Fruit fly (Drosophila melanogaster) whole organism, embryonic: ENCODE results near the gene eIF2gamma.

Experiments used
- Asciz ChIP-seq: fragments of 200-800 bp; sonication (Bioruptor generic); optimal IDR thresholded peaks from 2 replicates; lab custom pipeline; 2017; ENCODE audit warnings: missing biosample characterization, mild to moderate bottlenecking, missing genetic modification characterization, missing genetic modification reagents
- B-H2 ChIP-seq: fragments of 200-800 bp; sonication (Bioruptor generic); optimal IDR thresholded peaks from 2 replicates; lab custom pipeline; 2018; ENCODE audit warnings: missing biosample characterization, mild to moderate bottlenecking, missing genetic modification characterization
- Bteb2 ChIP-seq: fragments of 200-800 bp; sonication (Bioruptor generic); optimal IDR thresholded peaks from 2 replicates; lab custom pipeline; 2016; ENCODE audit warnings: missing biosample characterization, missing genetic modification characterization
- CG10366 ChIP-seq: fragments of 200-800 bp; sonication (Bioruptor generic); IDR thresholded peaks from 2 replicates; pipeline ENCODE4 v1.3.6; 2022; ENCODE audit warnings: missing biosample characterization, missing genetic modification characterization
- CG10543 ChIP-seq: fragments of 200-800 bp; sonication (Bioruptor generic); optimal IDR thresholded peaks from 3 replicates; lab custom pipeline; 2017; ENCODE audit warnings: missing biosample characterization, mild to moderate bottlenecking, missing genetic modification characterization, moderate library complexity
- CG13123 ChIP-seq: fragments of 200-800 bp; sonication (Bioruptor generic); optimal IDR thresholded peaks from 2 replicates; lab custom pipeline; 2016; ENCODE audit warnings: missing biosample characterization, missing genetic modification characterization
- CG15269 ChIP-seq: fragments of 200-800 bp; sonication (Bioruptor generic); optimal IDR thresholded peaks from 2 replicates; lab custom pipeline; 2018; ENCODE audit warnings: missing biosample characterization, mild to moderate bottlenecking, missing genetic modification characterization, moderate library complexity
- CG17359 ChIP-seq: fragments of 200-800 bp; sonication (Bioruptor generic); optimal IDR thresholded peaks from 3 replicates; lab custom pipeline; 2018; ENCODE audit warnings: missing biosample characterization, mild to moderate bottlenecking, missing genetic modification characterization, moderate library complexity
- CG18011 ChIP-seq: fragments of 200-800 bp; sonication (Bioruptor generic); optimal IDR thresholded peaks from 2 replicates; lab custom pipeline; 2017; ENCODE audit warnings: missing biosample characterization, missing genetic modification characterization, mild to moderate bottlenecking, moderate library complexity, missing genotype
- CG18599 ChIP-seq: fragments of 200-800 bp; sonication (Bioruptor generic); optimal IDR thresholded peaks from 3 replicates; lab custom pipeline; 2017; ENCODE audit warnings: missing biosample characterization, missing genetic modification characterization, mild to moderate bottlenecking, moderate library complexity, missing genetic modification reagents
- CG2120 ChIP-seq: fragments of 200-800 bp; sonication (Bioruptor generic); optimal IDR thresholded peaks from 3 replicates; lab custom pipeline; 2016; ENCODE audit warnings: missing biosample characterization, missing genetic modification characterization
- CG31441 ChIP-seq: fragments of 200-800 bp; sonication (Bioruptor generic); IDR thresholded peaks from 2 replicates; pipeline ENCODE4 v1.3.6; 2022; ENCODE audit warnings: missing biosample characterization, missing genetic modification characterization
- CG6254 ChIP-seq: fragments of 200-800 bp; sonication (Bioruptor generic); optimal IDR thresholded peaks from 3 replicates; lab custom pipeline; 2017; ENCODE audit warnings: mild to moderate bottlenecking, missing biosample characterization, missing genetic modification reagents, missing genetic modification characterization
- CG6765 ChIP-seq: fragments of 200-800 bp; sonication (Bioruptor generic); optimal IDR thresholded peaks from 3 replicates; lab custom pipeline; 2017; ENCODE audit warnings: missing biosample characterization, mild to moderate bottlenecking, missing genetic modification characterization
- CG9609 ChIP-seq: fragments of 200-800 bp; sonication (Bioruptor generic); optimal IDR thresholded peaks from 3 replicates; lab custom pipeline; 2016; ENCODE audit warnings: missing biosample characterization, missing genetic modification characterization
- D19B ChIP-seq: fragments of 200-800 bp; sonication (Bioruptor generic); optimal IDR thresholded peaks from 2 replicates; lab custom pipeline; 2017; ENCODE audit warnings: missing biosample characterization, mild to moderate bottlenecking, missing genetic modification characterization
- Dfd ChIP-seq, 2 experiments: fragments of >200 bp; optimal IDR thresholded peaks; 2 replicates each; lab custom pipeline; 2017; ENCODE audit warnings: missing biosample characterization in 2 of 2, missing genetic modification characterization in 2 of 2
- Fer3 ChIP-seq: fragments of 200-800 bp; sonication (Bioruptor generic); optimal IDR thresholded peaks from 2 replicates; lab custom pipeline; 2018; ENCODE audit warnings: missing biosample characterization, mild to moderate bottlenecking, missing genetic modification characterization, moderate library complexity
- MBD-R2 ChIP-seq: fragments of 200-800 bp; sonication (Bioruptor generic); IDR thresholded peaks from 2 replicates; pipeline ENCODE4 v1.3.6; 2022; ENCODE audit warnings: missing biosample characterization, missing genetic modification characterization
- Ravus ChIP-seq: fragments of 200-800 bp; sonication (Bioruptor generic); IDR thresholded peaks from 2 replicates; pipeline ENCODE4 v1.3.6; 2022; ENCODE audit warnings: missing biosample characterization, missing genetic modification characterization
- Sox100B ChIP-seq: fragments of 200-800 bp; sonication (Bioruptor generic); optimal IDR thresholded peaks from 3 replicates; lab custom pipeline; 2018; ENCODE audit warnings: missing biosample characterization, mild to moderate bottlenecking, missing genetic modification characterization
- Sox102F ChIP-seq: fragments of 200-800 bp; sonication (Bioruptor generic); optimal IDR thresholded peaks from 2 replicates; lab custom pipeline; 2018; ENCODE audit warnings: missing biosample characterization, mild to moderate bottlenecking, missing genetic modification characterization, moderate library complexity
- Stat92E ChIP-seq, 3 experiments: fragments of >200 bp in 2 of 3; fragments of 200-800 bp in 1 of 3; sonication (Bioruptor generic) in 1 of 3; optimal IDR thresholded peaks; 2 replicates each; lab custom pipeline; 2017 to 2019; ENCODE audit warnings: missing biosample characterization in 3 of 3, missing genetic modification characterization in 3 of 3, mild to moderate bottlenecking in 1 of 3, moderate library complexity in 1 of 3
- ash1 ChIP-seq: fragments of 200-800 bp; sonication (Bioruptor generic); optimal IDR thresholded peaks from 2 replicates; lab custom pipeline; 2018; ENCODE audit warnings: missing biosample characterization, mild to moderate bottlenecking, missing genetic modification characterization
- bigmax ChIP-seq: fragments of 200-800 bp; sonication (Bioruptor generic); optimal IDR thresholded peaks from 2 replicates; lab custom pipeline; 2018; ENCODE audit warnings: missing biosample characterization, mild to moderate bottlenecking, missing genetic modification characterization
- br ChIP-seq: fragments of >200 bp; optimal IDR thresholded peaks from 2 replicates; lab custom pipeline; 2017
- chm ChIP-seq: fragments of 200-800 bp; sonication (Bioruptor generic); IDR thresholded peaks from 2 replicates; pipeline ENCODE4 v1.3.6; 2022; ENCODE audit warnings: missing biosample characterization, missing genetic modification characterization
- croc ChIP-seq: fragments of 200-800 bp; sonication (Bioruptor generic); conservative IDR thresholded peaks from 3 replicates; pipeline ENCODE4 v1.3.6; 2022; ENCODE audit warnings: missing biosample characterization, missing genetic modification characterization
- cwo ChIP-seq: fragments of 200-800 bp; sonication (Bioruptor generic); optimal IDR thresholded peaks from 3 replicates; lab custom pipeline; 2017; ENCODE audit warnings: missing biosample characterization, missing genetic modification characterization, mild to moderate bottlenecking, moderate library complexity, missing genetic modification reagents
- danr ChIP-seq: fragments of 200-800 bp; sonication (Bioruptor generic); IDR thresholded peaks from 2 replicates; pipeline ENCODE4 v1.3.6; 2022; ENCODE audit warnings: missing biosample characterization, missing genetic modification characterization
- dpn ChIP-seq, 2 experiments: fragments of 200-800 bp; sonication (Bioruptor generic); optimal IDR thresholded peaks; 3 replicates each; lab custom pipeline; 2016; ENCODE audit warnings: missing biosample characterization in 2 of 2, missing genetic modification characterization in 2 of 2
- ems ChIP-seq: fragments of 200-800 bp; sonication (Bioruptor generic); optimal IDR thresholded peaks from 3 replicates; lab custom pipeline; 2016; ENCODE audit warnings: missing biosample characterization, missing genetic modification characterization
- ewg ChIP-seq: fragments of 200-800 bp; sonication (Bioruptor generic); optimal IDR thresholded peaks from 3 replicates; lab custom pipeline; 2017; ENCODE audit warnings: mild to moderate bottlenecking, missing biosample characterization, missing genetic modification reagents, missing genetic modification characterization
- fd64A ChIP-seq: fragments of 200-800 bp; sonication (Bioruptor generic); optimal IDR thresholded peaks from 3 replicates; lab custom pipeline; 2018; ENCODE audit warnings: missing biosample characterization, mild to moderate bottlenecking, missing genetic modification characterization
- fd96Cb ChIP-seq: fragments of 200-800 bp; sonication (Bioruptor generic); optimal IDR thresholded peaks from 2 replicates; lab custom pipeline; 2018; ENCODE audit warnings: missing biosample characterization, mild to moderate bottlenecking, missing genetic modification characterization, moderate library complexity
- gem ChIP-seq: fragments of 200-800 bp; sonication (Bioruptor generic); optimal IDR thresholded peaks from 2 replicates; lab custom pipeline; 2019; ENCODE audit warnings: missing biosample characterization, mild to moderate bottlenecking, missing genetic modification characterization, moderate library complexity
- gsb-n ChIP-seq: fragments of 200-800 bp; sonication (Bioruptor generic); optimal IDR thresholded peaks from 3 replicates; lab custom pipeline; 2018; ENCODE audit warnings: missing biosample characterization, mild to moderate bottlenecking, missing genetic modification characterization
- hkb ChIP-seq, 2 experiments: fragments of 200-800 bp in 1 of 2; fragments of >200 bp in 1 of 2; sonication (Bioruptor generic) in 1 of 2; IDR thresholded peaks in 1 of 2; optimal IDR thresholded peaks in 1 of 2; 2 replicates each; pipeline versions ENCODE4 v1.3.6 to Lab custom; 2017 to 2022; ENCODE audit warnings: missing biosample characterization in 1 of 2, missing genetic modification characterization in 1 of 2
- jigr1 ChIP-seq: fragments of 200-800 bp; sonication (Bioruptor generic); IDR thresholded peaks from 3 replicates; pipeline ENCODE4 v1.3.6; 2022; ENCODE audit warnings: missing biosample characterization, missing genetic modification characterization
- lbe ChIP-seq: fragments of 200-800 bp; sonication (Bioruptor generic); optimal IDR thresholded peaks from 2 replicates; lab custom pipeline; 2016; ENCODE audit warnings: missing biosample characterization, mild to moderate bottlenecking, missing genetic modification characterization
- psq ChIP-seq: fragments of 200-800 bp; sonication (Bioruptor generic); optimal IDR thresholded peaks from 2 replicates; lab custom pipeline; 2017; ENCODE audit warnings: missing biosample characterization, missing genetic modification characterization
- pum ChIP-seq: fragments of 200-800 bp; sonication (Bioruptor generic); optimal IDR thresholded peaks from 2 replicates; lab custom pipeline; 2016; ENCODE audit warnings: missing biosample characterization, missing genetic modification characterization
- row ChIP-seq: fragments of 200-800 bp; sonication (Bioruptor generic); IDR thresholded peaks from 3 replicates; pipeline ENCODE4 v1.3.6; 2022; ENCODE audit warnings: missing biosample characterization, missing genetic modification characterization
- sd ChIP-seq: fragments of 200-800 bp; sonication (Bioruptor generic); optimal IDR thresholded peaks from 3 replicates; lab custom pipeline; 2018; ENCODE audit warnings: missing biosample characterization, mild to moderate bottlenecking, missing genetic modification characterization, moderate library complexity
- sisA ChIP-seq: fragments of 200-800 bp; sonication (Bioruptor generic); IDR thresholded peaks from 2 replicates; pipeline ENCODE4 v1.3.6; 2022; ENCODE audit warnings: missing biosample characterization, missing genetic modification characterization
- ssp ChIP-seq: fragments of 200-800 bp; sonication (Bioruptor generic); IDR thresholded peaks from 2 replicates; pipeline ENCODE4 v1.3.6; 2022; ENCODE audit warnings: missing biosample characterization, missing genetic modification characterization
- vfl ChIP-seq: fragments of 200-800 bp; sonication (Bioruptor generic); optimal IDR thresholded peaks from 2 replicates; lab custom pipeline; 2016; ENCODE audit warnings: missing biosample characterization, missing genetic modification characterization
- zfh2 ChIP-seq: fragments of 200-800 bp; sonication (Bioruptor generic); optimal IDR thresholded peaks from 2 replicates; lab custom pipeline; 2016; ENCODE audit warnings: missing biosample characterization, missing genetic modification characterization

Gene eIF2gamma

DNA sequence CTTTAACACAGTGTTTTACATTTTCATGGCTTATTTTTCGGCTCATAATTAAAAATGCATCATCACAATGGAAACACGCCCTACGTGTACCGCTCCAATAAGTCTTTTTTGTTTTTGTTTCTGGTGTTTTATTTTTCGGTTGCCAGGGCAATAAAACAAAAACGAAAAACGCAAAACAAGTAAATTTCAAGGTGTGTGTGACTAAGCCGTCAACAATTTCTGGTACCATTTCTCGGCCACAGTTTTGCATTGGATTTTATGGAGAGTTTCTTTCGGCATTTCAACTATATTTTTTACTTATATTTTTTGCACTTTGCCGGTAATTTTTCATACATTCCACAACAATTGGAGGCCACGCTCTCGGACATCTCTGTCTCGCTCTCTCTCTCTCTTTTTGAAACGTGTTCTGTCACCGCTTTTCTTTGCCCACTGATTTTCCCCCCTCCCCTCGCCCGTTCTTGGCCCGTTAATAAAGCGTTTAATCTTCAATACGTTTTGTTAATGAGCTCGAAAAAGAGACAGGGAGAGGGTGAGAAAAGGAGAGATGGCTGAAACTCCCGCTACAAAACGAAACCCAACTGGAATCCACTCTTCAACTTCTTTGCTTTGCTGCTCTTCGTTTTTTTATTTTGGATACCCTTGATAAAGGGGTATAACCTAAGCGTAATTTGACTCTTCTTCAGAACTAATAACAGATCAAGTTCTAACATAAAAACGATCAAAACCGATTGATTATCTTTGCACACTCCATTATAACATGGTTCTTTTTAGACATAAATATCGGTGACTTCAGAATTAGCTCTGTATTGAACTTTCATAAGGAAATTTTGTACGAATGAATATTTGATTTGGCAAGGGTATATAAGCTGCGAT, 30.0 kb upstream of the eIF2gamma start (continued):
- peak; percentile 3 for TF ChIP-seq CG6254 (GFP tag; lab: Kevin White, UChicago)
- peak; percentile 18 for TF ChIP-seq vfl
- no peak for TF ChIP-seq ewg
- no peak for TF ChIP-seq Ravus
- peak; percentile 25 for TF ChIP-seq fd96Cb (tag; lab: Kevin White, UChicago)
- TF ChIP-seq Sox100B, result peak; percentile 29
- TF ChIP-seq D19B (GFP tag; lab: Kevin White, UChicago), result peak; percentile 53
- peak in 1 of 2 experiments; percentile 1 for TF ChIP-seq dpn (GFP tag; optimal IDR thresholded peaks at IDR 0.05; lab: Kevin White, UChicago)
- TF ChIP-seq zfh2, result peak; percentile 32
- TF ChIP-seq MBD-R2 (GFP tag; lab: Robert Waterston, UW), result no peak
- TF ChIP-seq pum (GFP tag; lab: Kevin White, UChicago), result peak; percentile 20
- no peak for TF ChIP-seq danr (GFP tag; lab: Robert Waterston, UW)
- TF ChIP-seq B-H2 (GFP tag; lab: Kevin White, UChicago), result no peak
- TF ChIP-seq cwo, result peak; percentile 18
- no peak for TF ChIP-seq Dfd (GFP tag; optimal IDR thresholded peaks at IDR 0.05; lab: Kevin White, UChicago)
- no peak for TF ChIP-seq CG10543
- TF ChIP-seq row, result peak; percentile 44; the same call in 1 of the 3 replicates
- no peak for TF ChIP-seq CG9609 (GFP tag; lab: Kevin White, UChicago)
- peak; percentile 82 for TF ChIP-seq sd (tag; lab: Kevin White, UChicago)
- peak; percentile 10 for TF ChIP-seq lbe (GFP tag; lab: Kevin White, UChicago)
- no peak for TF ChIP-seq hkb (optimal IDR thresholded peaks at IDR 0.05; lab: Kevin White, UChicago)
- TF ChIP-seq hkb (GFP tag; IDR thresholded peaks at IDR 0.05; lab: Robert Waterston, UW), result peak; percentile 20; the same call in 1 of the 2 replicates
- TF ChIP-seq psq (GFP tag; lab: Kevin White, UChicago), result peak; percentile 51
- TF ChIP-seq ems (GFP tag; lab: Kevin White, UChicago), result no peak
- TF ChIP-seq CG15269 (tag; lab: Kevin White, UChicago), result peak; percentile 1
- peak; percentile 58 for TF ChIP-seq gem (tag; lab: Kevin White, UChicago)
- no peak for TF ChIP-seq croc (GFP tag; lab: Robert Waterston, UW)
- TF ChIP-seq CG18011, result no peak
- no peak for TF ChIP-seq ssp (GFP tag; lab: Robert Waterston, UW)
- TF ChIP-seq br (lab: Kevin White, UChicago), result no peak
- TF ChIP-seq chm (GFP tag; lab: Robert Waterston, UW), result no peak
- peak in 2 of 3 experiments; percentile 8 to 11 for TF ChIP-seq Stat92E (GFP tag; optimal IDR thresholded peaks at IDR 0.05; lab: Kevin White, UChicago)
- TF ChIP-seq bigmax (GFP tag; lab: Kevin White, UChicago), result no peak
- TF ChIP-seq fd64A, result no peak
- peak; percentile 4 for TF ChIP-seq Bteb2 (GFP tag; lab: Kevin White, UChicago)
- TF ChIP-seq CG31441 (GFP tag; lab: Robert Waterston, UW), result no peak
- TF ChIP-seq CG17359 (tag; lab: Kevin White, UChicago), result peak; percentile 41
- TF ChIP-seq sisA (GFP tag; lab: Robert Waterston, UW), result no peak
- TF ChIP-seq CG13123 (GFP tag; lab: Kevin White, UChicago), result no peak
- TF ChIP-seq CG10366 (GFP tag; lab: Robert Waterston, UW), result no peak
- TF ChIP-seq gsb-n (tag; lab: Kevin White, UChicago), result peak; percentile 46
- peak; percentile 45 for TF ChIP-seq CG2120 (GFP tag; lab: Kevin White, UChicago)
- peak; percentile 38 for TF ChIP-seq Asciz (GFP tag; lab: Kevin White, UChicago)
- peak; percentile 15 for TF ChIP-seq CG6765 (GFP tag; lab: Kevin White, UChicago)
- TF ChIP-seq CG18599 (GFP tag; lab: Kevin White, UChicago), result peak; percentile 31
- no peak for TF ChIP-seq jigr1 (GFP tag; lab: Robert Waterston, UW)
- peak; percentile 50 for TF ChIP-seq Sox102F (GFP tag; lab: Kevin White, UChicago)
- peak; percentile 3 for TF ChIP-seq Fer3 (tag; lab: Kevin White, UChicago)
- TF ChIP-seq ash1 (GFP tag; lab: Kevin White, UChicago), result no peak
